Worm (Caenorhabditis elegans): ENCODE measurements around the gene srd-32.

DNA sequence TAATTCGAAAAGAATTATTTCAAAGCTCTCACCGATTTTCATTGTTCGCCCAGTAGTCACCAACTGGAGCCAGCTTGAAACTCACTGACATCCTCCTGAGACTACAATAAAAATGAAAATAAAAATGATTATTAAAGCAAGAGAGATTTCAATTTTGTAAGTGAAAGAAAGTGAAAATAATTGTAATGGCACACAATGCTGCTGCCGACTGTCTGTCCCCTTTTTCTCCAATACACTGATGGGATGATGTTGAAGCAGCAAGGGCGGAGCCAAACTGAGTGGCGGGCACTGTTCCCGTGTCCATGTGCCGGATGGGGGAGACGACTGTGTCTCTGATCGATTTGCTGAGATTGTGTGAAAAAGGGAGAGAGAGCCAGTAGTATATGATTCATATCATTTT lies 31.2 kb upstream of the srd-32 start, which contains the start of gene C37H5.14:
- no peak for TF ChIP-seq ZK546.5 (tag; optimal IDR thresholded peaks at IDR 0.05)
- no peak for TF ChIP-seq lsy-2 (tag; optimal IDR thresholded peaks at IDR 0.05)
- no peak for TF ChIP-seq fkh-10 (GFP tag; optimal IDR thresholded peaks at IDR 0.05)
